Fruit fly (Drosophila melanogaster): Measurements from ENCODE around the gene Tgs1.

- TF ChIP-seq Ets96B (tag; optimal IDR thresholded peaks at IDR 0.05) (no peak), acj6 (GFP tag; optimal IDR thresholded peaks at IDR 0.05) (no peak), Blimp-1 (GFP tag; optimal IDR thresholded peaks at IDR 0.05) (no peak), CG6792 (GFP tag; optimal IDR thresholded peaks at IDR 0.05) (no peak), Smox (GFP tag; optimal IDR thresholded peaks at IDR 0.05) (no peak), CG3032 (tag; optimal IDR thresholded peaks at IDR 0.05) (no peak), Lpt (GFP tag; optimal IDR thresholded peaks at IDR 0.05) (no peak), fd85E (GFP tag; optimal IDR thresholded peaks at IDR 0.05) (no peak), esn (GFP tag; optimal IDR thresholded peaks at IDR 0.05) (no peak), CG6808 (GFP tag; optimal IDR thresholded peaks at IDR 0.05) (no peak), fd59A (GFP tag; optimal IDR thresholded peaks at IDR 0.05) (no peak), CG3919 (GFP tag; optimal IDR thresholded peaks at IDR 0.05) (no peak), CG15336 (GFP tag; IDR thresholded peaks at IDR 0.05) (no peak)
Measured at dm6 chr3R:18291831-18292230, 36.5 kb downstream of the Tgs1 start.
